Worm (Caenorhabditis elegans): ENCODE results near the gene str-214.
"Not testable (repeated sequence)": the region's sequence is repeated elsewhere in the genome, so short reads cannot be mapped to it uniquely, and the experiment has no call there.

Gene str-214

DNA sequence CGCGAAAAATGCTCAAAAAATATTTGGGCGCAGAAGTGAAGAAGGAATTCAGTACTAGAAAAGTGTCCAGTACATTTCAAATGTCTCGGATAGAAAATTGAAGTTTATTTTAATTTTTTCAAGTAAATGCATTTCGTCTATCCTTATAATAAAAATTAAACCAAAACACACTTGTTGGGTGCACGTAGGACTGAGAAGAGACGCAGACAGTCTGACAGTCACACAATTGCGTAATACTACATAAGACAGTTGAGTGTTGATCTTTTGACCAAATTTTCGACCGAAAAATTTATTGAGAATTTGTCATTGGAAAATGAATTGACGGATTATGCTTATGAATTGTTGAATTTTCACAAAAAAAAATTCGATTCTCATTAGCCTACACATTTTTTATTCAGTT, 5.6 kb upstream of the str-214 start, which contains the start of gene oac-7:
oac-7 (plus strand) TSS at position 283 of the 400 bp plus-strand sequence.
- no peak for TF ChIP-seq unc-62 (GFP tag; optimal IDR thresholded peaks at IDR 0.05)

DNA sequence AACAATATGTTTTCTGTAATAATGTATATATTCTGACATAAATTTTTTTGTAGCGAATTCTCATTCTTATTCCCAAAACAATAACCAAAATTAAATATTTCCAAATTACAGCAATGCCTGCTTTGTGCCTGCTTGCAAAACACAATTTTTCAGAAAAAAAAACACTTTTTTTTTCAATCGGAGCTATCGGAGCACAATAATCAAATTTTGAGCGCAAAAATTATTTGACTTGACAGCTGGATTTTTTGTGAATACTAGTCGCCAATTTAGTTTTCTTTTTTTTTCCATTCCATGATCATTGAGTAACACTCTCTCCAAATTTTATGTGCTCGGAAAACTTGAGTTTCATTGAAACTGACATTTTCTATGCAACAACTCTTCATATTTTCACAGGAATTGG, 2.1 kb downstream of the str-214 start, which contains the start of gene srh-180:
srh-180 (plus strand) TSS at position 301 of the 400 bp plus-strand sequence.
- no peak for TF ChIP-seq unc-62 (GFP tag; optimal IDR thresholded peaks at IDR 0.05)

- no peak for TF ChIP-seq unc-62 (GFP tag; optimal IDR thresholded peaks at IDR 0.05)
These were observed 7.1 kb downstream of the str-214 start for ce11 chrV:16322155-16322554.

DNA sequence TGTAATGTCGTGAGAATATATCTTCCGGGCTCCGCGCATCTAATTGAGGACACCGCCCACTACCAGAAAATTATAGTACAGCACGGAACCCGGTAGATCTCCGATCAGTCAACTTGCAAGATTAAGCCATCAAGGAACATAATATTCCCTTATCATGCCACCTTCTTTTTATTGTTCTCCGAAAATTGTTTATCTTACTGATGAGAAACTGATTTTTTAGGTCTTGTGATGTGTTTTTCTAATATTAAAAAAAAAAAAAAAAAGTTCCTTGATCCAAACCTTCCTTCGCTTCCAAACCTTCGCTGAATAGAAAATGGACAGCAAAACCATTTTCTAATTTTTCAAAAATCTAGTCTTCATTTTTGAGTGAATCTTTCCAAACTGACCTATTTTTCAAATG, 13.7 kb downstream of the str-214 start, which contains the start of gene F57G8.7:
F57G8.7 (plus strand) TSS at position 301 of the 400 bp plus-strand sequence.
- TF ChIP-seq unc-62 (GFP tag; optimal IDR thresholded peaks at IDR 0.05), result no peak

DNA sequence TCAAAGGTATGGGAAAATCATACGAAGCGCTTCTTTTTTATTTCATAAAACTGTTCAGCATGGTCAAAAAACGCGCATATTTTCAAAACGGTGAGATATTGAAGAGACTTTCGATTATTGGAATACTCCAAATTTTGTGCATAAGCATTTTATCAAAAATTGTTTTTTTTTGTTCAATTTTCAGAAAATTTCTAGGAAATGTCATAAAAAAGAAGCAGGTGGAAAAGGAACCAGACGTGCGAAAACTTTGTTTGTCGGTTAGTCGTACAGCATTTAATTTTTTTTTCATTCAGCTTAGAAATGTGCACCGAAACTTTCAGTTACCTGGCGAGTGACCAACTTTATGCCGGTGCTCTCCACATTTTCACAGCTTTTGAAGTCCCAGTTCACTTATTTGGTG, 18.3 kb downstream of the str-214 start, which contains the start of gene srh-167:
srh-167 (plus strand) TSS at position 301 of the 400 bp plus-strand sequence.
- no peak for TF ChIP-seq unc-62 (GFP tag; optimal IDR thresholded peaks at IDR 0.05)

DNA sequence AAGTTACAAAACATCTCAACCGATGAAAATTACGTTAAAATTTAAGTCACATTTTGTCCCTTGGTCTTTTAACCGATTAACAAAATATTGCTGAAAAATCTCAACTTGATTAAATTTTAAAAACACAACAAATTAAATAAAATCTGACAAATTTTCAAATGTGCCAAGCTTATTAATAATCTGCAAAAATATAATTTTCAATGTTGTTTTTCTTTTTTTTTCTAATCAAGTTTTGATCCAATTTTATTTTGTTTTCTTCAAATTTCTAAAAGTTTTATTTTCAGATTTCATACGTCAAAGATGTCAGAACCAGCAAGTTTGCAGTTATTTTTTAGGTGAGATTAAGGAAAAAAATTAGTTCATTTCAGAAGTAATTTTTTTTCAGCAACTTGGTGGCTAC, 21.2 kb downstream of the str-214 start, which contains the start of gene srw-87:
srw-87 (plus strand) TSS at position 301 of the 400 bp plus-strand sequence.
- no peak for TF ChIP-seq unc-62 (GFP tag; optimal IDR thresholded peaks at IDR 0.05)

- TF ChIP-seq unc-62 (GFP tag; optimal IDR thresholded peaks at IDR 0.05), result not testable (repeated sequence)
These were observed 23.4 kb downstream of the str-214 start, which contains the start of gene slc-9B.2 for ce11 chrV:16338287-16339092. Gene slc-9B.2, plus strand, starts transcription at chrV:16339042.

DNA sequence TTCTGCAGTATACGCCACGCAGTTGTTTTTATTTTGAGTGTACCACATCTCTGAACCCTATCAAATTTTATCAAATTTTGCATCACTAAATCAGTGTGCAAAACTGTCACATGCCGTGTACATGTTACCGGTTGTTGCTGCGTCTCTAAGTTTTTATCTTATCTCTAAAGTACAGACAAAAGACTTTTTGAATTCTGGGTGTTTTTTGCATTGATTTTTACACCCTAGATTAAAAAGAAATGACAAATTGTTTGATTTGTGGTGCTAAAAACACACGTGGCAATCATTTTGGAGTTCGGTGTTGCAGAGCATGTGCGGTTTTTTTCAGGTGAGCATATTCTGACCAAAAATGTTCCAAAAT, 27.1 kb downstream of the str-214 start, which contains the start of gene nhr-193:
nhr-193 (plus strand) TSS at position 51 of the 361 bp plus-strand sequence.
- no peak for TF ChIP-seq unc-62 (GFP tag; optimal IDR thresholded peaks at IDR 0.05)

DNA sequence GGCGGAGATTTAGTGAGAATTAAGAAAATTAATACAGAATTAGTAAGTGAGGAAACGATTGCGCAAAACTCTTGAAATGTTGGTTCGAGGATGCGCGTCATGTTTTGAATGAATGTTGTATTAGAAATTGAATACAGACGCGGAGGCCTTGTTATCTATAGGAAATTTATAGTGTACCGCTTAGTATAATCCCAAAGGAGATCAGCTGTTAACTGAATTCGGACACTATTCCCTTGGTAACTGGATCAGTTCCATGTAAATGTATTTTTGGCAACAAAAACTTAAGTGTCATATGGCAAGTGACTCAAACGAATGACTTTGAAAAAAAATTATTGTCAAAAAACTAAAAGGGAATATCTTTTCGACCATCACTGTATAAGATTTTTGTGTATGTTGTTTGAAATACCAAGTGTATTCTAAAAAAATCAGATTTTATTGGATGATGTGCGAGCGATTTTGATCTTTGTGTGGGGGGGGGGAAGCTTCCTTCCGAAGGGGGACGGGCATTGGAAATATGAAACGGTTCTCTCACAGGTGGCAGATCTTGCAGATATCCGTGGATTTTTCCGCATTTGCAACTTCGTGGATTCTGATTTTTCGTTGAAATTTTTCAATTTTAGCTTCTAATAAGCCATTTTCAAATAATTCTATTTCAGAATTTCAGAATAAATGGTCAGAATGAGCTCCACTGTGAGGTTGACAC, 31.5 kb downstream of the str-214 start, which contains the start of the genes W08G11.5 and W08G11.1:
W08G11.5 (minus strand) TSS at position 101 of the 703 bp plus-strand sequence.
W08G11.1 (plus strand) TSS at position 653 of the 703 bp plus-strand sequence.
- no peak for TF ChIP-seq unc-62 (GFP tag; optimal IDR thresholded peaks at IDR 0.05)

- no peak for TF ChIP-seq unc-62 (GFP tag; optimal IDR thresholded peaks at IDR 0.05)
These were observed 35.0 kb downstream of the str-214 start for ce11 chrV:16350061-16350460.

ce11 chrV:16350775-16351378, 35.8 kb downstream of the str-214 start:
- TF ChIP-seq unc-62 (GFP tag; optimal IDR thresholded peaks at IDR 0.05), result no peak

ce11 chrV:16351757-16352156, 36.7 kb downstream of the str-214 start:
- TF ChIP-seq unc-62 (GFP tag; optimal IDR thresholded peaks at IDR 0.05), result no peak

DNA sequence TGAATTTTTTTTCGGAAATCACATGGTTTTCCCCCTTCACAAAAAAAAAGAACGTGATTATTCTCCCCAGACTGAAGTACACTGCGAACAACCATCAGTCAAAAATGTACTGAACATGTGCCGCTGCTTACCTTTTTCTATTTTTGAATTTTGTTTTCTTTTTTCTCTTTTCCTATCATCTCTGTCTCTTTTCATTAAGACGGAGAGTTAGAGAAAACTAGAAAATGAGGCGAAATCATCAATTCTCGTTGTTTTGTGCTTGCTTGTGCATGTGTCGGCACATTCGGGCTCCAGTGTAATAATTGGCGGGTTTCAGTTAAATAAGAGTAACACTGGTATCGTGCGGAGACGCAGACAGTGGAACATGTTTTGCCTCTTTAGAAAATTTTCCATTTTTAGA, 37.2 kb downstream of the str-214 start:
- no peak for TF ChIP-seq unc-62 (GFP tag; optimal IDR thresholded peaks at IDR 0.05)

- TF ChIP-seq unc-62 (GFP tag; optimal IDR thresholded peaks at IDR 0.05), result no peak
These were observed 39.6 kb downstream of the str-214 start for ce11 chrV:16354675-16355074.

DNA sequence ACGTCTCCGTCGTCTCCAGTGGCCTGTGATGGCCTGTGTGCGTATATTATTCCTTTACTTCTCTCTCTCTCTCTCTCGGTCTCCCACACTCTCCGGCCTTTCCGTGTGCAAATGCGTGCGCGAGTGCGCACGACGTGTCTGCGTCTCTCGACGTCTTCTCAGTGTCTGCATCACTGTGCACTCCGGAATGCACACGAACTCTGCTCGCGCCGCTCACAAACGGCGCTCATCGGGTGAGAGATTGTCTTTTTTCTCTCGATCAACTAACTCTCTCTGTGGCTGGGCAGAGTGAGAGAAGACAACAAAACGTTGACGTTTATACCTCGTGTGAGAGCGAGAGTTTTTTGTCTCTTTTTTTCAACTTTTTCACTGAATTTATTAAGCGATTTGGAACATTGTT, 40.8 kb downstream of the str-214 start:
- no peak for TF ChIP-seq unc-62 (GFP tag; optimal IDR thresholded peaks at IDR 0.05)

DNA sequence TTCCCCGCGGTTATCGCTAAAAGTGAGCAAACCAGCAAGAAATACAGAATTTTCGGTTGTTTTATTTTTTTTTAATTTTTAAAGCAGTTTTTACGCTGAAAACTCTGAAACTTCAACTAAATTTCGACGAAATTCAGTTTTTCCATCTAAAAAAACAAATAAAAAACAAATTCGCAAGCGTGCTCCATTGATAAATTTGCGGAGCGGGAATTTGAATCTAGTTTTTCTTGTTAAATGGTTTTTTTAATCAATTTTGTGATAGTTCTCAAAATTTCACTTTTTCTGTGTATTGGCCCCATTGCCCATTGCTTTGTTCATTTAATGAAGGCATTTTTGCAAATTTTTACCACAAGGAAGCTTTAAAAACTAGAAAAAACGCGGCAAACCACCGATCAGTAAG, 41.7 kb downstream of the str-214 start:
- no peak for TF ChIP-seq unc-62 (GFP tag; optimal IDR thresholded peaks at IDR 0.05)

Measured in whole organism, dauer.